Fruit fly (Drosophila melanogaster): ENCODE measurements around the gene ct.

ct gene

DNA sequence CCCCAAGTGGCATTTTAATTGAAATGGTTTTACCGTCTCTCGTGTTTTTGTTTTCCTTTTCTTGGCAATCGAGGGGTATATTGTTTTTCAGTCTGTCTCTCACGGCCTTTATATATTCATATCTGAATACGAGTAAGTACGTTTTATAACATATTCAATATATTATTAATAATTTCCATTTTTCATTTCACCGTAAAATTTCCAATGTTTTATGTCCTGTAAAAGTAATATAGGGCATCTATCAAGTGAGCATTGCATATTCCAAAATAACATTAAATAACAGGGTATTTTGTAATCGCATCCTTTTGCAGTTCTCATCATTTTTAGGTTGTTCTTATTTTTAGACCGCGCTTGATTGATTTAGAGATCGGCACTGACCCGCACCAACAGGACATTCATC lies 38.5 kb upstream of the ct start:
- TF ChIP-seq CG14711 (tag; optimal IDR thresholded peaks at IDR 0.05) (no peak), ovo (GFP tag; optimal IDR thresholded peaks at IDR 0.05) (no peak)

DNA sequence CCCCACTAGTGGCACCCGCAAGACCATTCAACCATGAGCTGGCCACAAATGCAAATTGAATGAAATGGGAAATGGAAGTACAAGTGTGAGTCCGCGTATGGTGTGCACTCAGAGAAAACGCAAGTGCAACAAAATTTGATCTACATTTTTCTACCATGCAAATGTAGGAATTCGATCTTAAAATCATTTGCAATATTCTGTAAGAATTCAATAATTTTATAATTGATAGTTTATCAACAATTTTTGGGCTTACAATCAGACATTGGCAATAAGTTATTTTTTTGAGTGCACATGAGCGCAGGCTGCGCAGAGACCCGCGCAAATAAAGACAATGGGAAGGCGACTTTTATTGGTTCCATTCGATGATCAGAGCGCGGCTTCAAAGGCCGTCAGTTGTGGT lies 37.0 kb upstream of the ct start:
- TF ChIP-seq tj (GFP tag; optimal IDR thresholded peaks at IDR 0.05) (no peak), Clk (GFP tag; optimal IDR thresholded peaks at IDR 0.05) (no peak), Mnt (GFP tag; optimal IDR thresholded peaks at IDR 0.05) (no peak), Hr96 (GFP tag; optimal IDR thresholded peaks at IDR 0.05) (no peak), CG33017 (tag; optimal IDR thresholded peaks at IDR 0.05) (no peak), cnc (optimal IDR thresholded peaks at IDR 0.05) (no peak), toe (GFP tag; optimal IDR thresholded peaks at IDR 0.05) (no peak), Crg-1 (GFP tag; optimal IDR thresholded peaks at IDR 0.05) (no peak), cic (GFP tag; optimal IDR thresholded peaks at IDR 0.05) (no peak), CG14711 (tag; optimal IDR thresholded peaks at IDR 0.05) (no peak), CG7101 (tag; optimal IDR thresholded peaks at IDR 0.05) (no peak), CG12768 (GFP tag; optimal IDR thresholded peaks at IDR 0.05) (no peak), pad (GFP tag; optimal IDR thresholded peaks at IDR 0.05) (no peak), CG7045 (GFP tag; optimal IDR thresholded peaks at IDR 0.05) (no peak)

DNA sequence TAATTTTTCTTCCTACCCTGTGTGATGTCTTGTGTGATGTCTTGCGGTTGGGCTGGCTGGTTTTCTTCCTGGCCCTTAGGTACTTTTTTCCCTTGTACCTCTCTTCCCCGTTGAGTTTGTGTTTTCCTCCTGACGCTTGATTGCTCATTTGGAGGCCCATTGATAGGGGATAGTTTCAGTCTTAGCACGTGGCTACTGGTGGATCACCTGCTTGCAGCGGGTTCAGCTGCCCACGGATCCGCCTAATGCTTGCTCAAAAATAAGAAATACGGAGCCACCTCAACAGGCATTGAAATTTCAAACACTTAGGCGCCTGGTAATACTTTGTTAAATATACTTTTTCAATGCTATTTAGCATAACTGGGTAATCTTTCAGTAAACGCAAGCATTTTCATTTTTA lies 34.2 kb upstream of the ct start, which contains the start of gene CG11369:
Gene CG11369 (plus strand): TSS at position 301 of the 400 bp plus-strand sequence.
- TF ChIP-seq Mnt (GFP tag; optimal IDR thresholded peaks at IDR 0.05) (no peak), ovo (GFP tag; optimal IDR thresholded peaks at IDR 0.05) (no peak), CG11617 (GFP tag; optimal IDR thresholded peaks at IDR 0.05) (no peak), CG12768 (GFP tag; optimal IDR thresholded peaks at IDR 0.05) (no peak), tj (GFP tag; optimal IDR thresholded peaks at IDR 0.05) (no peak), CG33017 (tag; optimal IDR thresholded peaks at IDR 0.05) (no peak), CG5204 (GFP tag; optimal IDR thresholded peaks at IDR 0.05) (no peak), pad (GFP tag; optimal IDR thresholded peaks at IDR 0.05) (no peak), Crg-1 (GFP tag; optimal IDR thresholded peaks at IDR 0.05) (no peak), CG7101 (tag; optimal IDR thresholded peaks at IDR 0.05) (no peak), CG7045 (GFP tag; optimal IDR thresholded peaks at IDR 0.05) (no peak), cnc (optimal IDR thresholded peaks at IDR 0.05) (no peak), bab1 (GFP tag; optimal IDR thresholded peaks at IDR 0.05) (no peak), cic (GFP tag; optimal IDR thresholded peaks at IDR 0.05) (no peak)

DNA sequence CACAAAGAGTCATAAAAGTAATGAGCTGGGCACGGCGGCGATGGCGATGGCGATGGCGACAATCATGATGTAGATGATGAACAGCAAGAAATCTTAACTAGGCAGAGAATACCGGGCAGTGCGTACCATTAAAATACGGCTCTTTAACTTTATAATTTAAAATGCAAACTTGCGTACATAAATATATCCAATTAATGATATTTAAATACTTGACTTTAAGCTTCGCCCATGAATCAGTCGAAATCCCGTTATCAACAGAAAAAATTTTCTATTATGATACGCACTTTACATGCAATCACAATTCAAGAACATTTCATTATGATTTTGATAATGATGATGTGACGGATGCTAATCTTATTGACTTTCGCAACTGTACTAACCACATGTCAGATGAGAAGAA lies 29.2 kb upstream of the ct start:
- no peak for TF ChIP-seq pad (GFP tag; optimal IDR thresholded peaks at IDR 0.05)
- no peak for TF ChIP-seq Hr96 (GFP tag; optimal IDR thresholded peaks at IDR 0.05)
- TF ChIP-seq CG7101 (tag; optimal IDR thresholded peaks at IDR 0.05): no peak
- TF ChIP-seq CG5204 (GFP tag; optimal IDR thresholded peaks at IDR 0.05): no peak
- TF ChIP-seq Crg-1 (GFP tag; optimal IDR thresholded peaks at IDR 0.05): no peak
- no peak for TF ChIP-seq CG14711 (tag; optimal IDR thresholded peaks at IDR 0.05)
- TF ChIP-seq tj (GFP tag; optimal IDR thresholded peaks at IDR 0.05): no peak
- TF ChIP-seq cnc (optimal IDR thresholded peaks at IDR 0.05): no peak
- TF ChIP-seq CG33017 (tag; optimal IDR thresholded peaks at IDR 0.05): no peak
- no peak for TF ChIP-seq kay (GFP tag; ENCODE audit: borderline replicate concordance)

DNA sequence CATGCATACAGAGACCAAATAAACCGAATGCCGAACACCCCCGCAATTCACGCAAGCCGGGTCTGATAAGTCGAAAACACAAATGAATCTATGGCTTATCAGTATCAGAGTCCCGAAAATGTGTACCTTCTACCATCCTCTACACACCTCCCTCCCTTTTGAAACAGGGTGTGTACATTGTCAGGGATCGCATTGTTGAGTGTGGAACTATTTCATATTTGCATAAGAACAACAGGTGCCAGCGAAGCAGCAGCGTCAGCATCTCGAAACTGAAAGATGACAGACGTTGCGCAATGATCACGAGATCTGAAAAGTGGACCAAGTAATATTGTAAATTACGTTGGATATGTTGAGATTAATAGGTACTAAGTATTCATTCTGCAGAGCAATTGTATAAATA lies 28.4 kb upstream of the ct start:
- TF ChIP-seq tj (GFP tag; optimal IDR thresholded peaks at IDR 0.05) (peak; percentile 37), ovo (GFP tag; optimal IDR thresholded peaks at IDR 0.05) (peak; percentile 30), bab1 (GFP tag; optimal IDR thresholded peaks at IDR 0.05) (no peak)

DNA sequence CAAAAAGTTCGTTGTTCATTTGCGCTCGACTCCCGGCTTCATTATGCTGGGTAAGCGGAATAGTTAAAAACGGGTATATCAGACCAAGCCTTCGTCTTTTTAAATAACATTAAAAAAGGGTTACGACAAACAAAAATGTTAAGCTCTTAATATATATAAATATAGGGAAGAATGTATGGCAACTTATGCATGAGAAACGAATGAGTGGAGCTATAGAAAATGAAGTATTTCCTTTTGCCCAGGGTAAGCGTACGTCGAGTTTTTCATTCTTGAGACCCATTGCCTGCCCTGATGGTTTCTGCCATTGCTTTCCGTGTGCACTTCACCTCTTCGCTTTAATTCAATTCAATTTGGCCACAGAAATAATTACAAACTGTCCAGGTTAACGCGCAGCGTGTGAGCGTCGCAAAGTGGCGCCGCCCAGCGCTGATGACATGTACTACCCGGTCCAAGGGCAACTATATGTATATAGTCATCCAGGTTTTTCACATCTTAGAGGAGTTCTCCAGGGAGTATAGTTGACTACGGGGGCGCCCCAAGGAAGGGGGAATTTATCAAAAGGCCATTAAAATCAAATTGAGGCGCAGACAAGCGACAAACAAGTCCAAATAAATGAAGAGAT lies 27.0 kb upstream of the ct start:
- peak; percentile 5 for TF ChIP-seq tj (GFP tag; optimal IDR thresholded peaks at IDR 0.05)
- no peak for TF ChIP-seq CG7101 (tag; optimal IDR thresholded peaks at IDR 0.05)
- no peak for TF ChIP-seq bab1 (GFP tag; optimal IDR thresholded peaks at IDR 0.05)

DNA sequence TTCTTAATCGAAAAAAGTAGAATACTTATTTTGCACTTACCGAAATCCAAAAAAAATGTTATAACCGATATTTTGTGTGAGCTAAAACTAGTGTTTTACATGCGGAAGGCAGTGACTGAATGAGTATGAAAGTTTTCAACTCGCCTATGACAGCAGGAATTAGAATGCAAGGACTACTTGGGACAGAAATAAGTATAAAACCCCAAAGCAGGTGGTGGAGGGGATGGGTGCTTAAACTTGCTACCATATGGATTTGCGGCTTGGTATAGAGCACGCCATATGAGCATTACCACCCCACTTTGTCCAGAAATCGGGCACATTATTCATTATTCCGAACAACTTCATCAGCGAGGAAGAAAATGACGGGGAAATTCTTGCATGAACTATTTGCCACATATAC lies 22.2 kb upstream of the ct start, which contains the start of gene CG12689:
Gene CG12689 (minus strand): TSS at position 101 of the 400 bp plus-strand sequence.
- no peak for TF ChIP-seq CG7101 (tag; optimal IDR thresholded peaks at IDR 0.05)
- no peak for TF ChIP-seq CG12768 (GFP tag; optimal IDR thresholded peaks at IDR 0.05)
- TF ChIP-seq Crg-1 (GFP tag; optimal IDR thresholded peaks at IDR 0.05): no peak
- no peak for TF ChIP-seq Clk (GFP tag; optimal IDR thresholded peaks at IDR 0.05)
- no peak for TF ChIP-seq pad (GFP tag; optimal IDR thresholded peaks at IDR 0.05)
- TF ChIP-seq Mnt (GFP tag; optimal IDR thresholded peaks at IDR 0.05): no peak
- TF ChIP-seq CG7045 (GFP tag; optimal IDR thresholded peaks at IDR 0.05): no peak
- TF ChIP-seq cic (GFP tag; optimal IDR thresholded peaks at IDR 0.05): no peak

DNA sequence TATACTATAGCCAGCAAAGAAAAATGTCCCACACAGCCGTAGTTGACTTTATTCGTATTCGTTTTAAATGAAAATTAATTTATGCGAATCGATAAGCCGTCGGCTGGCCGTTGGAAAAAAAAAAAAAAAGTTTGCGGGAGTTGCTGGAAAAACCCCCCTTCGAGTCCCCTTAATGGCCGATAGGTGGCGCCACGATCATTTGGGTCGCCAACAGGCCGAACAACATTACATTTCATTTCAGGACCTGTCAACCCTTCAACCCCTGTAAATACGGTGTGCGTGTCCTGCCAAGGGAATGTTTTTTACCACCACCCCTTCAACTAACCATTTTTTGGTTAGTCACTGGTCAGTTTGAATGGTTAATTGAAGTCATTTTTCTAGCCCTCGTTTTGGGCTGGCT lies 15.2 kb upstream of the ct start:
- TF ChIP-seq CG1620 (GFP tag; optimal IDR thresholded peaks at IDR 0.05) (no peak), Mnt (GFP tag; optimal IDR thresholded peaks at IDR 0.05) (no peak), CG12768 (GFP tag; optimal IDR thresholded peaks at IDR 0.05) (no peak), tj (GFP tag; optimal IDR thresholded peaks at IDR 0.05) (no peak), CG11617 (GFP tag; optimal IDR thresholded peaks at IDR 0.05) (no peak), CG33017 (tag; optimal IDR thresholded peaks at IDR 0.05) (no peak), kay (GFP tag; ENCODE audit: borderline replicate concordance) (no peak), cic (GFP tag; optimal IDR thresholded peaks at IDR 0.05) (no peak), CG14711 (tag; optimal IDR thresholded peaks at IDR 0.05) (no peak)

All from whole organism, adult.